Worm (Caenorhabditis elegans) whole organism, midembryonic: ENCODE results near the gene Y57A10B.7.

Source experiments
- T22C8.4 ChIP-seq: fragments of 200-800 bp; sonication (Bioruptor generic); IDR thresholded peaks from 2 replicates; pipeline ENCODE4 v1.3.6; 2022; ENCODE audit warnings: missing genetic modification characterization, missing compliant biosample characterization
- cog-1 ChIP-seq: sonication (generic microtip); optimal IDR thresholded peaks from 2 replicates; lab custom pipeline; 2016; ENCODE audit warnings: missing genetic modification characterization, missing compliant biosample characterization
- flt-1 ChIP-seq: fragments of 200-800 bp; sonication (Bioruptor generic); IDR thresholded peaks from 2 replicates; pipeline ENCODE4 v1.3.6; 2022; ENCODE audit warnings: missing genetic modification characterization, missing compliant biosample characterization
- klf-2 ChIP-seq: fragments of 200-800 bp; sonication (Bioruptor generic); conservative IDR thresholded peaks from 2 replicates; pipeline ENCODE4 v1.3.6; 2022; ENCODE audit warnings: missing genetic modification reagents, missing genetic modification characterization, missing compliant biosample characterization
- med-1 ChIP-seq: sonication (generic microtip); optimal IDR thresholded peaks from 2 replicates; lab custom pipeline; 2017; ENCODE audit warnings: missing genetic modification characterization, mild to moderate bottlenecking, missing compliant biosample characterization, antibody characterized with exemption, missing genetic modification reagents; ENCODE audit not compliant: insufficient read depth
- ref-1 ChIP-seq: fragments of 200-800 bp; sonication (Bioruptor generic); conservative IDR thresholded peaks from 2 replicates; pipeline ENCODE4 v1.3.6; 2022; ENCODE audit warnings: missing genetic modification reagents, missing genetic modification characterization, missing compliant biosample characterization
- tab-1 ChIP-seq: fragments of 200-800 bp; sonication (Bioruptor generic); IDR thresholded peaks from 2 replicates; pipeline ENCODE4 v1.3.6; 2022; ENCODE audit warnings: missing genetic modification characterization, missing compliant biosample characterization
- ztf-23 ChIP-seq: fragments of 200-800 bp; sonication (Bioruptor generic); IDR thresholded peaks from 2 replicates; pipeline ENCODE4 v1.3.6; 2022; ENCODE audit warnings: missing genetic modification reagents, missing genetic modification characterization, missing compliant biosample characterization
- ztf-29 ChIP-seq: fragments of 200-800 bp; sonication (Bioruptor generic); IDR thresholded peaks from 2 replicates; pipeline ENCODE4 v1.3.6; 2022; ENCODE audit warnings: missing genetic modification reagents, missing genetic modification characterization, missing compliant biosample characterization

The Y57A10B.7 gene

ce11 chrII:12342928-12343327 lies 50.7 kb downstream of the Y57A10B.7 start:
- TF ChIP-seq med-1 (GFP tag; lab: Kevin White, UChicago), result no peak
- TF ChIP-seq T22C8.4 (GFP tag; lab: Robert Waterston, UW), result no peak
- no peak for TF ChIP-seq tab-1
- no peak for TF ChIP-seq ztf-23 (GFP tag; lab: Robert Waterston, UW)
- TF ChIP-seq klf-2, result no peak
- no peak for TF ChIP-seq cog-1 (tag; lab: Kevin White, UChicago)
- TF ChIP-seq flt-1 (GFP tag; lab: Robert Waterston, UW), result no peak
- no peak for TF ChIP-seq ref-1 (GFP tag; lab: Robert Waterston, UW)
- TF ChIP-seq ztf-29 (GFP tag; lab: Robert Waterston, UW), result no peak
